Fruit fly (Drosophila melanogaster) whole organism, embryonic: Measurements from ENCODE around the gene cup.

Experiments used
- ATbp ChIP-seq: fragments of 200-800 bp; sonication (Bioruptor generic); optimal IDR thresholded peaks from 2 replicates; lab custom pipeline; 2017; ENCODE audit warnings: missing biosample characterization, mild to moderate bottlenecking, missing genetic modification characterization, missing genetic modification reagents
- CG30431 ChIP-seq: fragments of 200-800 bp; sonication (Bioruptor generic); optimal IDR thresholded peaks from 2 replicates; lab custom pipeline; 2017; ENCODE audit warnings: missing biosample characterization, missing genetic modification characterization
- CG32532 ChIP-seq: fragments of 200-800 bp; sonication (Bioruptor generic); IDR thresholded peaks from 2 replicates; pipeline ENCODE4 v1.3.6; 2022; ENCODE audit warnings: missing biosample characterization, missing genetic modification characterization
- CG9817 ChIP-seq: fragments of 200-800 bp; sonication (Bioruptor generic); optimal IDR thresholded peaks from 2 replicates; lab custom pipeline; 2018; ENCODE audit warnings: missing biosample characterization, mild to moderate bottlenecking, missing genetic modification characterization, moderate library complexity
- D ChIP-seq, 2 experiments: fragments of 200-800 bp in 1 of 2; fragments of >200 bp in 1 of 2; sonication (Bioruptor generic) in 1 of 2; optimal IDR thresholded peaks; 2 replicates in 1 of 2; 3 replicates in 1 of 2; lab custom pipeline; 2017; ENCODE audit warnings: mild to moderate bottlenecking in 1 of 2, missing biosample characterization in 1 of 2, missing genetic modification characterization in 1 of 2, missing genetic modification reagents in 1 of 2
- Ets65A ChIP-seq: fragments of 200-800 bp; sonication (Bioruptor generic); peaks from one replicate; lab custom pipeline; 2016; ENCODE audit warnings: missing biosample characterization, missing genetic modification characterization
- Sox102F ChIP-seq: fragments of 200-800 bp; sonication (Bioruptor generic); optimal IDR thresholded peaks from 2 replicates; lab custom pipeline; 2018; ENCODE audit warnings: missing biosample characterization, mild to moderate bottlenecking, missing genetic modification characterization, moderate library complexity
- chm ChIP-seq: fragments of 200-800 bp; sonication (Bioruptor generic); IDR thresholded peaks from 2 replicates; pipeline ENCODE4 v1.3.6; 2022; ENCODE audit warnings: missing biosample characterization, missing genetic modification characterization
- pan ChIP-seq, 4 experiments: fragments of >200 bp in 3 of 4; fragments of 200-800 bp in 1 of 4; sonication (Bioruptor generic) in 1 of 4; optimal IDR thresholded peaks in 3 of 4; IDR thresholded peaks in 1 of 4; 2 replicates each; pipeline versions ENCODE4 v1.3.6 to Lab custom; 2017 to 2022; ENCODE audit warnings: missing biosample characterization in 2 of 4, missing genetic modification characterization in 2 of 4, mixed read lengths in 1 of 4
- usp ChIP-seq: fragments of >200 bp; optimal IDR thresholded peaks from 2 replicates; lab custom pipeline; 2017; ENCODE audit warnings: missing biosample characterization, missing genetic modification characterization

- TF ChIP-seq ATbp (GFP tag; lab: Kevin White, UChicago) (no peak), CG9817 (tag; lab: Kevin White, UChicago) (no peak), Ets65A (no peak), usp (GFP tag; lab: Kevin White, UChicago) (no peak), Sox102F (GFP tag; lab: Kevin White, UChicago) (no peak), chm (GFP tag; lab: Robert Waterston, UW) (no peak), CG32532 (GFP tag; lab: Robert Waterston, UW) (no peak), D (optimal IDR thresholded peaks at IDR 0.05; lab: Kevin White, UChicago) (no peak), D (GFP tag; optimal IDR thresholded peaks at IDR 0.05; lab: Kevin White, UChicago) (no peak), pan (optimal IDR thresholded peaks at IDR 0.05; lab: Kevin White, UChicago) (no peak), pan (GFP tag; optimal IDR thresholded peaks at IDR 0.05 in 1 of 2, IDR thresholded peaks at IDR 0.05 in 1 of 2) (no peak), CG30431 (GFP tag; lab: Kevin White, UChicago) (no peak)
Measured at dm6 chr2L:6716921-6717320, 53.5 kb downstream of the cup start.
